Worm (Caenorhabditis elegans): Measurements from ENCODE around the gene tba-4.

tba-4 gene

DNA sequence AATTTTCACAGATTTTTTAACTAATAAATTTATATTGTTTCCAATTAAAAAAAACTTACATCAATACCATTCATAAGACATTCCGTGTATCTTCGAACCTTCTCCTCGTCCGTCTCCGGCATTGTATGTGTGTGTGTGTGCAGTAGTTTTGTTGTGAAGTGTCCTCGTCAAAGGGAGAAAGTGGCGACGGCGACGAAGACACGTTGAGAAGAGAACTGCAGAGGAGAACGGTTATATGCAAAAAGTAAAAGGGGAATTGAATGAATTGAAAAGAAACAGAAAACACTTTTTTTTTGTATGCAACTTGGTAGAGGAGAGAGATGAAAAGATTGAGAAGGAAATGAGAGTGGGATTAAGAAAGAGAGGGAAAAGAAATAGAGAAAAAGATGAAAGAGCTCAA, 26.9 kb downstream of the tba-4 start:
- TF ChIP-seq egl-5 (tag; optimal IDR thresholded peaks at IDR 0.05) (no peak), sea-2 (GFP tag; optimal IDR thresholded peaks at IDR 0.05) (no peak), elt-2 (tag; optimal IDR thresholded peaks at IDR 0.05) (no peak), mml-1 (tag; optimal IDR thresholded peaks at IDR 0.05) (no peak), nhr-76 (tag; optimal IDR thresholded peaks at IDR 0.05) (no peak), fkh-2 (tag; optimal IDR thresholded peaks at IDR 0.05) (no peak), tbx-2 (tag; optimal IDR thresholded peaks at IDR 0.05) (no peak), nhr-23 (tag; optimal IDR thresholded peaks at IDR 0.05) (no peak), jun-1 (tag; optimal IDR thresholded peaks at IDR 0.05) (no peak), daf-12 (tag; optimal IDR thresholded peaks at IDR 0.05) (no peak), lsy-12 (tag; optimal IDR thresholded peaks at IDR 0.05) (no peak), ztf-4 (tag; optimal IDR thresholded peaks at IDR 0.05) (no peak)

DNA sequence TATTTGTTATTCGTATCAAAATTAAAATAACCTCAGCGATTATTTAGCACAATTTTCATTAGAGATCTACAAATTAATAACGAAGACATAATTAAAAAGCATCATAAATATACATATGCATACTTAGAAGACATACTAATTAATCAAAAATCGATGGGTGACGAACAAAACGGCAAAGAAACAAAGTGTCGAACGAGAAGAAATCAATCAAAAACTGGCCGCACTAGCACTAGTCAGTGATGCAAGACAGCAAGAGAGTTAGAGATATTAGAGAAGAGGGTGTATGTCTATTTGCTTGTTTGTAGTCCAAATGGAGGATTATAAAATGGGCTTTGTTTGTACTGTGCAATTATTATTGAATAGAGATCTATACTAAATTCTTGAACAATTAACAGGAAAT, 28.3 kb downstream of the tba-4 start:
- no peak for TF ChIP-seq ceh-28 (tag; optimal IDR thresholded peaks at IDR 0.05)
- no peak for TF ChIP-seq tbx-2 (tag; optimal IDR thresholded peaks at IDR 0.05)
- no peak for TF ChIP-seq nhr-11 (tag; optimal IDR thresholded peaks at IDR 0.05)
- TF ChIP-seq daf-12 (tag; optimal IDR thresholded peaks at IDR 0.05), result no peak
- no peak for TF ChIP-seq eor-1 (tag; optimal IDR thresholded peaks at IDR 0.05)
- no peak for TF ChIP-seq ama-1 (optimal IDR thresholded peaks at IDR 0.05)
- TF ChIP-seq nhr-76 (tag; optimal IDR thresholded peaks at IDR 0.05), result no peak
- no peak for TF ChIP-seq ztf-4 (tag; optimal IDR thresholded peaks at IDR 0.05)
- TF ChIP-seq fos-1 (tag; optimal IDR thresholded peaks at IDR 0.05), result no peak
- TF ChIP-seq nhr-23 (tag; optimal IDR thresholded peaks at IDR 0.05), result peak; percentile 5
- no peak for TF ChIP-seq elt-3 (tag; optimal IDR thresholded peaks at IDR 0.05)
- TF ChIP-seq nhr-12 (tag; optimal IDR thresholded peaks at IDR 0.05), result no peak
- TF ChIP-seq skn-1 (tag; optimal IDR thresholded peaks at IDR 0.05), result no peak
- peak; percentile 65 for TF ChIP-seq lin-39 (tag; optimal IDR thresholded peaks at IDR 0.05)
- TF ChIP-seq snpc-4 (tag; optimal IDR thresholded peaks at IDR 0.05), result peak; percentile 20
- TF ChIP-seq nhr-28 (tag; optimal IDR thresholded peaks at IDR 0.05), result no peak
- TF ChIP-seq nhr-25 (tag; optimal IDR thresholded peaks at IDR 0.05), result no peak
- TF ChIP-seq elt-2 (tag; optimal IDR thresholded peaks at IDR 0.05), result no peak
- peak; percentile 59 for TF ChIP-seq nfya-1 (tag; optimal IDR thresholded peaks at IDR 0.05; ENCODE audit: insufficient read depth)
- TF ChIP-seq ZK546.5 (tag; optimal IDR thresholded peaks at IDR 0.05), result no peak
- TF ChIP-seq R02D3.7 (tag; optimal IDR thresholded peaks at IDR 0.05), result no peak
- TF ChIP-seq nhr-67 (tag; optimal IDR thresholded peaks at IDR 0.05), result no peak
- no peak for TF ChIP-seq fkh-2 (tag; optimal IDR thresholded peaks at IDR 0.05)
- TF ChIP-seq pqm-1 (tag; optimal IDR thresholded peaks at IDR 0.05), result no peak
- no peak for TF ChIP-seq ceh-16 (tag; optimal IDR thresholded peaks at IDR 0.05)
- TF ChIP-seq mdl-1 (tag; optimal IDR thresholded peaks at IDR 0.05), result no peak
- no peak for TF ChIP-seq ceh-9 (tag; optimal IDR thresholded peaks at IDR 0.05)
- no peak for TF ChIP-seq nhr-237 (tag; optimal IDR thresholded peaks at IDR 0.05)
- no peak for TF ChIP-seq elt-1 (tag; optimal IDR thresholded peaks at IDR 0.05)
- no peak for TF ChIP-seq fkh-10 (GFP tag; optimal IDR thresholded peaks at IDR 0.05)
- TF ChIP-seq aly-2 (tag; optimal IDR thresholded peaks at IDR 0.05), result no peak
- no peak for TF ChIP-seq lsy-12 (tag; optimal IDR thresholded peaks at IDR 0.05)
- no peak for TF ChIP-seq ztf-11 (tag; optimal IDR thresholded peaks at IDR 0.05)
- no peak for TF ChIP-seq mml-1 (tag; optimal IDR thresholded peaks at IDR 0.05)
- TF ChIP-seq unc-39 (tag; optimal IDR thresholded peaks at IDR 0.05), result no peak
- TF ChIP-seq egl-27 (tag; optimal IDR thresholded peaks at IDR 0.05), result no peak
- no peak for TF ChIP-seq egl-5 (tag; optimal IDR thresholded peaks at IDR 0.05)
- TF ChIP-seq pha-4 (tag; optimal IDR thresholded peaks at IDR 0.05), result peak; percentile 28
- TF ChIP-seq lin-15B (tag; optimal IDR thresholded peaks at IDR 0.05), result no peak
- no peak for TF ChIP-seq unc-62 (GFP tag; optimal IDR thresholded peaks at IDR 0.05)
- TF ChIP-seq jun-1 (tag; optimal IDR thresholded peaks at IDR 0.05), result no peak
- TF ChIP-seq sea-2 (GFP tag; optimal IDR thresholded peaks at IDR 0.05), result no peak
- no peak for TF ChIP-seq nhr-77 (tag; optimal IDR thresholded peaks at IDR 0.05)
- TF ChIP-seq nhr-43 (tag; optimal IDR thresholded peaks at IDR 0.05; ENCODE audit: poor library complexity, severe bottlenecking), result no peak
- TF ChIP-seq hmg-11 (tag; optimal IDR thresholded peaks at IDR 0.05), result peak; percentile 13
- no peak for TF ChIP-seq ceh-82 (tag; optimal IDR thresholded peaks at IDR 0.05)
- TF ChIP-seq zag-1 (tag; optimal IDR thresholded peaks at IDR 0.05), result no peak

Data from whole organism, L3 larva.